Worm (Caenorhabditis elegans): ENCODE data around the gene C01G10.17.

ce11 chrV:15132423-15132822 is 41.9 kb downstream of the C01G10.17 start, which contains the start of gene str-171:
- TF ChIP-seq him-1 (tag; optimal IDR thresholded peaks at IDR 0.05) (no peak), dao-5 (tag; optimal IDR thresholded peaks at IDR 0.05) (no peak)

Measured in whole organism, L4/young adult.